Worm (Caenorhabditis elegans): ENCODE results near the gene lpr-3.

DNA sequence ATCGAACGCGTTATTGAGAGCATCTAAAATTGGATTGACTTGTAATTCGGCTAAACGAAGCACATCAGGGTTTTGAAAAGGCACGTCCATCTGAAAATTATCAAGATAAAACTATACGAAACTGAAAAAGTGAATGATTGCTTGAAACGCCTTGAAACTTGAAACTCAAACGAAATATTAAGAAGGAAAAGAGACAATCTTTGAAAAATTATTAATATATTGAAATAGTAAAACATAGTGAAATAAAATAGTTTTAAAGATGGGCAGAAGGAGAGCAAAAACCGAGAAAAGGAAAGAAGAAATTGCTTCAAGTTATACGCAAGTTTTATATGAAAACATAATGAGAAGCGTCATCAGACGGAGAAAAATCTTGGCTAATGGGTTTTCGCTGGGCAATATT lies 40.9 kb downstream of the lpr-3 start, which contains the start of gene W02H3.3:
- no peak for TF ChIP-seq him-1 (tag; optimal IDR thresholded peaks at IDR 0.05)
- TF ChIP-seq W03F9.2 (tag; optimal IDR thresholded peaks at IDR 0.05), result no peak
